Worm (Caenorhabditis elegans): ENCODE results near the gene pals-21.

pals-21 gene

ce11 chrIII:1392763-1393162, 12.3 kb upstream of the pals-21 start (continued):
- no peak for TF ChIP-seq madf-9 (GFP tag; conservative IDR thresholded peaks at IDR 0.05)
- no peak for TF ChIP-seq zfp-3 (GFP tag; conservative IDR thresholded peaks at IDR 0.05)
- no peak for TF ChIP-seq pha-4 (GFP tag; IDR thresholded peaks at IDR 0.05)
- no peak for TF ChIP-seq pha-4 (tag; optimal IDR thresholded peaks at IDR 0.05)
- no peak for TF ChIP-seq zfp-2 (tag; optimal IDR thresholded peaks at IDR 0.05)
- no peak for TF ChIP-seq egl-27 (tag; optimal IDR thresholded peaks at IDR 0.05)
- no peak for TF ChIP-seq arid-1 (GFP tag; conservative IDR thresholded peaks at IDR 0.05)
- TF ChIP-seq sdz-12 (GFP tag; optimal IDR thresholded peaks at IDR 0.05): no peak
- no peak for TF ChIP-seq F10B5.3 (tag; optimal IDR thresholded peaks at IDR 0.05)
- TF ChIP-seq lin-29 (GFP tag; IDR thresholded peaks at IDR 0.05): no peak
- TF ChIP-seq ceh-28 (tag; optimal IDR thresholded peaks at IDR 0.05): no peak
- no peak for TF ChIP-seq tag-97 (GFP tag; IDR thresholded peaks at IDR 0.05)
- TF ChIP-seq cey-2 (tag; optimal IDR thresholded peaks at IDR 0.05; ENCODE audit: borderline replicate concordance, insufficient read depth): no peak
- TF ChIP-seq lsy-2 (tag; optimal IDR thresholded peaks at IDR 0.05): no peak
- no peak for TF ChIP-seq vab-7 (GFP tag; IDR thresholded peaks at IDR 0.05)
- TF ChIP-seq nhr-77 (tag; optimal IDR thresholded peaks at IDR 0.05): peak; percentile 60
- TF ChIP-seq zag-1 (tag; optimal IDR thresholded peaks at IDR 0.05): no peak
- no peak for TF ChIP-seq ceh-32 (tag; optimal IDR thresholded peaks at IDR 0.05; ENCODE audit: poor library complexity)
- TF ChIP-seq madf-5 (GFP tag; IDR thresholded peaks at IDR 0.05): no peak
- TF ChIP-seq unc-130 (GFP tag; optimal IDR thresholded peaks at IDR 0.05): no peak
- no peak for TF ChIP-seq egl-43 (GFP tag; IDR thresholded peaks at IDR 0.05)
- TF ChIP-seq F44E2.7 (GFP tag; IDR thresholded peaks at IDR 0.05): no peak
- no peak for TF ChIP-seq R02D3.7 (tag; optimal IDR thresholded peaks at IDR 0.05)
- no peak for TF ChIP-seq zip-2 (tag; optimal IDR thresholded peaks at IDR 0.05)
- no peak for TF ChIP-seq ztf-7 (tag; optimal IDR thresholded peaks at IDR 0.05)
- TF ChIP-seq pqm-1 (tag; optimal IDR thresholded peaks at IDR 0.05): peak; percentile 84
- TF ChIP-seq ceh-82 (tag; optimal IDR thresholded peaks at IDR 0.05): no peak
- TF ChIP-seq lir-3 (tag; optimal IDR thresholded peaks at IDR 0.05): no peak
- TF ChIP-seq gei-8 (GFP tag; optimal IDR thresholded peaks at IDR 0.05): no peak
- no peak for TF ChIP-seq snpc-4 (tag; optimal IDR thresholded peaks at IDR 0.05)
- no peak for TF ChIP-seq lin-15B (tag; optimal IDR thresholded peaks at IDR 0.05)
- no peak for TF ChIP-seq duxl-1 (tag; optimal IDR thresholded peaks at IDR 0.05; ENCODE audit: poor library complexity)
- no peak for TF ChIP-seq ZK546.5 (tag; optimal IDR thresholded peaks at IDR 0.05)
- TF ChIP-seq ama-1 (optimal IDR thresholded peaks at IDR 0.05): no peak
- TF ChIP-seq nhr-28 (tag; optimal IDR thresholded peaks at IDR 0.05): peak; percentile 71
- peak; percentile 58 for TF ChIP-seq nhr-102 (tag; optimal IDR thresholded peaks at IDR 0.05)
- TF ChIP-seq ZK337.2 (GFP tag; IDR thresholded peaks at IDR 0.05): no peak
- no peak for TF ChIP-seq unc-62 (GFP tag; optimal IDR thresholded peaks at IDR 0.05 in 1 of 2)
- no peak for TF ChIP-seq unc-62 (tag; optimal IDR thresholded peaks at IDR 0.05)
- TF ChIP-seq php-3 (GFP tag; IDR thresholded peaks at IDR 0.05): peak; percentile 18; the same call in 1 of the 2 replicates
- TF ChIP-seq hlh-11 (tag; optimal IDR thresholded peaks at IDR 0.05): peak; percentile 73
- no peak for TF ChIP-seq ceh-44 (GFP tag; IDR thresholded peaks at IDR 0.05)
- peak; percentile 63 for TF ChIP-seq dve-1 (tag; optimal IDR thresholded peaks at IDR 0.05; ENCODE audit: insufficient read depth)
- TF ChIP-seq F49E8.2 (tag; optimal IDR thresholded peaks at IDR 0.05; ENCODE audit: borderline replicate concordance): no peak
- TF ChIP-seq mxl-2 (GFP tag; conservative IDR thresholded peaks at IDR 0.05): no peak
- TF ChIP-seq Y48G9A.11 (GFP tag; IDR thresholded peaks at IDR 0.05): no peak
- TF ChIP-seq nhr-11 (tag; optimal IDR thresholded peaks at IDR 0.05): no peak
- no peak for TF ChIP-seq mdl-1 (tag; optimal IDR thresholded peaks at IDR 0.05)
- no peak for TF ChIP-seq aly-2 (tag; optimal IDR thresholded peaks at IDR 0.05)
- no peak for TF ChIP-seq nhr-76 (tag; optimal IDR thresholded peaks at IDR 0.05)
- TF ChIP-seq mes-2 (tag; optimal IDR thresholded peaks at IDR 0.05; ENCODE audit: poor library complexity, severe bottlenecking): no peak
- TF ChIP-seq set-16 (GFP tag; IDR thresholded peaks at IDR 0.05): no peak
- peak; percentile 86 for TF ChIP-seq dmd-6 (GFP tag; IDR thresholded peaks at IDR 0.05)

Measured in whole organism, L4 larva.